Fruit fly (Drosophila melanogaster) whole organism, adult: ENCODE data around the gene Rad17.

Experiments
- CG11617 ChIP-seq: fragments of 200-800 bp; sonication (Bioruptor generic); optimal IDR thresholded peaks from 2 replicates; lab custom pipeline; 2017; ENCODE audit warnings: mild to moderate bottlenecking, missing biosample characterization, missing genetic modification reagents, missing genetic modification characterization
- CG12768 ChIP-seq: fragments of 200-800 bp; sonication (Bioruptor generic); optimal IDR thresholded peaks from 2 replicates; lab custom pipeline; 2017; ENCODE audit warnings: missing biosample characterization, missing genetic modification characterization, mild to moderate bottlenecking, moderate library complexity, missing genetic modification reagents
- CG14711 ChIP-seq: fragments of 200-800 bp; sonication (Bioruptor generic); optimal IDR thresholded peaks from 2 replicates; lab custom pipeline; 2018; ENCODE audit warnings: missing biosample characterization, mild to moderate bottlenecking, missing genetic modification characterization, moderate library complexity
- CG1620 ChIP-seq: fragments of 200-800 bp; sonication (Bioruptor generic); optimal IDR thresholded peaks from 2 replicates; lab custom pipeline; 2016; ENCODE audit warnings: missing biosample characterization, missing genetic modification characterization
- CG33017 ChIP-seq: fragments of 200-800 bp; sonication (Bioruptor generic); optimal IDR thresholded peaks from 2 replicates; lab custom pipeline; 2018; ENCODE audit warnings: missing biosample characterization, mild to moderate bottlenecking, missing genetic modification characterization, moderate library complexity
- CG5204 ChIP-seq: fragments of 200-800 bp; sonication (Bioruptor generic); optimal IDR thresholded peaks from 2 replicates; lab custom pipeline; 2016; ENCODE audit warnings: missing biosample characterization, missing genetic modification characterization
- CG7045 ChIP-seq: fragments of 200-800 bp; sonication (Bioruptor generic); optimal IDR thresholded peaks from 2 replicates; lab custom pipeline; 2017; ENCODE audit warnings: missing biosample characterization, mild to moderate bottlenecking, missing genetic modification characterization
- CG7101 ChIP-seq: fragments of 200-800 bp; sonication (Bioruptor generic); optimal IDR thresholded peaks from 2 replicates; lab custom pipeline; 2018; ENCODE audit warnings: missing biosample characterization, mild to moderate bottlenecking, missing genetic modification characterization, moderate library complexity
- Clk ChIP-seq: fragments of 200-800 bp; sonication (Bioruptor generic); optimal IDR thresholded peaks from 2 replicates; lab custom pipeline; 2017; ENCODE audit warnings: missing biosample characterization, missing genetic modification characterization
- Crg-1 ChIP-seq: fragments of 200-800 bp; sonication (Bioruptor generic); optimal IDR thresholded peaks from 2 replicates; lab custom pipeline; 2016; ENCODE audit warnings: missing biosample characterization, missing genetic modification characterization
- Hr96 ChIP-seq: fragments of 200-800 bp; sonication (Bioruptor generic); optimal IDR thresholded peaks from 2 replicates; lab custom pipeline; 2016; ENCODE audit warnings: missing biosample characterization, missing genetic modification characterization
- Mnt ChIP-seq: fragments of 200-800 bp; sonication (Bioruptor generic); optimal IDR thresholded peaks from 2 replicates; lab custom pipeline; 2016; ENCODE audit warnings: missing biosample characterization, mild to moderate bottlenecking, missing genetic modification characterization
- bab1 ChIP-seq: fragments of 200-800 bp; sonication (Bioruptor generic); optimal IDR thresholded peaks from 3 replicates; lab custom pipeline; 2019; ENCODE audit warnings: missing biosample characterization, mild to moderate bottlenecking, missing genetic modification characterization, moderate library complexity
- cic ChIP-seq: fragments of 200-800 bp; sonication (Bioruptor generic); optimal IDR thresholded peaks from 2 replicates; lab custom pipeline; 2017; ENCODE audit warnings: missing biosample characterization, mild to moderate bottlenecking, missing genetic modification characterization, moderate library complexity
- cnc ChIP-seq, 2 experiments: fragments of >200 bp; optimal IDR thresholded peaks; 2 replicates each; lab custom pipeline; 2017
- kay ChIP-seq: fragments of 200-800 bp; sonication (Bioruptor generic); peaks from one replicate; lab custom pipeline; 2016; ENCODE audit warnings: missing biosample characterization, missing genetic modification characterization, borderline replicate concordance
- ovo ChIP-seq: fragments of 200-800 bp; sonication (Bioruptor generic); optimal IDR thresholded peaks from 2 replicates; lab custom pipeline; 2016; ENCODE audit warnings: missing biosample characterization, missing genetic modification characterization
- pad ChIP-seq: fragments of 200-800 bp; sonication (Bioruptor generic); optimal IDR thresholded peaks from 3 replicates; lab custom pipeline; 2017; ENCODE audit warnings: missing biosample characterization, missing genetic modification characterization, mild to moderate bottlenecking, moderate library complexity, missing genetic modification reagents
- tj ChIP-seq: fragments of 200-800 bp; sonication (Bioruptor generic); optimal IDR thresholded peaks from 3 replicates; lab custom pipeline; 2017; ENCODE audit warnings: missing biosample characterization, mild to moderate bottlenecking, missing genetic modification characterization, moderate library complexity
- toe ChIP-seq: fragments of 200-800 bp; sonication (Bioruptor generic); optimal IDR thresholded peaks from 2 replicates; lab custom pipeline; 2016; ENCODE audit warnings: missing biosample characterization, missing genetic modification characterization

Rad17 gene

dm6 chr3R:14706860-14707259 lies 43.9 kb upstream of the Rad17 start:
- TF ChIP-seq CG12768 (GFP tag; lab: Kevin White, UChicago) (no peak), tj (GFP tag; lab: Kevin White, UChicago) (peak; percentile 2), bab1 (peak; percentile 4)

dm6 chr3R:14706354-14706753 lies 43.4 kb upstream of the Rad17 start:
- TF ChIP-seq kay = peak; percentile 23
- no peak for TF ChIP-seq CG7045 (GFP tag; lab: Kevin White, UChicago)

dm6 chr3R:14705270-14705669 lies 42.3 kb upstream of the Rad17 start:
- peak; percentile 33 for TF ChIP-seq CG12768 (GFP tag; lab: Kevin White, UChicago)
- no peak for TF ChIP-seq CG7101 (tag; lab: Kevin White, UChicago)

- TF ChIP-seq CG11617 (GFP tag; lab: Kevin White, UChicago) = no peak
- TF ChIP-seq cic (GFP tag; lab: Kevin White, UChicago) = peak; percentile 21
These were observed 40.5 kb upstream of the Rad17 start for dm6 chr3R:14703302-14704192.

dm6 chr3R:14696949-14697513 lies 34.0 kb upstream of the Rad17 start, which contains the start of gene Meltrin:
Gene Meltrin (minus strand): TSS chr3R:14697292.
- TF ChIP-seq CG12768 (GFP tag; lab: Kevin White, UChicago) (peak; percentile 6), cic (GFP tag; lab: Kevin White, UChicago) (peak; percentile 73), CG7045 (GFP tag; lab: Kevin White, UChicago) (no peak), CG11617 (GFP tag; lab: Kevin White, UChicago) (peak; percentile 55), kay (no peak), Crg-1 (GFP tag; lab: Kevin White, UChicago) (peak; percentile 59), cnc (optimal IDR thresholded peaks at IDR 0.05; lab: Kevin White, UChicago) (no peak), CG1620 (GFP tag; lab: Kevin White, UChicago) (peak; percentile 57), ovo (GFP tag; lab: Kevin White, UChicago) (peak; percentile 22), toe (no peak), CG33017 (tag; lab: Kevin White, UChicago) (peak; percentile 67), pad (peak; percentile 20), CG5204 (GFP tag; lab: Kevin White, UChicago) (no peak), CG7101 (tag; lab: Kevin White, UChicago) (peak; percentile 62), bab1 (peak; percentile 92), Clk (GFP tag; lab: Kevin White, UChicago) (no peak), Hr96 (GFP tag; lab: Kevin White, UChicago) (peak; percentile 64), CG14711 (peak; percentile 1), Mnt (GFP tag; lab: Kevin White, UChicago) (peak; percentile 90), tj (GFP tag; lab: Kevin White, UChicago) (peak; percentile 29)

dm6 chr3R:14695665-14696064 lies 32.7 kb upstream of the Rad17 start:
- TF ChIP-seq Crg-1 (GFP tag; lab: Kevin White, UChicago) (no peak), kay (peak; percentile 68), Clk (GFP tag; lab: Kevin White, UChicago) (no peak), Mnt (GFP tag; lab: Kevin White, UChicago) (no peak)

- TF ChIP-seq CG1620 (GFP tag; lab: Kevin White, UChicago) (no peak), bab1 (no peak), CG7045 (GFP tag; lab: Kevin White, UChicago) (no peak), cic (GFP tag; lab: Kevin White, UChicago) (no peak), CG12768 (GFP tag; lab: Kevin White, UChicago) (no peak), ovo (GFP tag; lab: Kevin White, UChicago) (no peak), cnc (optimal IDR thresholded peaks at IDR 0.05; lab: Kevin White, UChicago) (no peak), CG7101 (tag; lab: Kevin White, UChicago) (no peak), CG5204 (GFP tag; lab: Kevin White, UChicago) (no peak), Clk (GFP tag; lab: Kevin White, UChicago) (no peak), Mnt (GFP tag; lab: Kevin White, UChicago) (no peak), CG11617 (GFP tag; lab: Kevin White, UChicago) (no peak), CG14711 (no peak), pad (no peak)
These were observed 32.1 kb upstream of the Rad17 start for dm6 chr3R:14695054-14695453.
